Worm (Caenorhabditis elegans): ENCODE measurements around the gene pld-1.

Gene pld-1

ce11 chrII:5085450-5085849, 6.0 kb downstream of the pld-1 start, which contains the start of gene txt-9:
Gene txt-9, plus strand, starts transcription at chrII:5085785.
- no peak for TF ChIP-seq tab-1 (GFP tag; IDR thresholded peaks at IDR 0.05)
- no peak for TF ChIP-seq ztf-23 (GFP tag; IDR thresholded peaks at IDR 0.05)

- no peak for TF ChIP-seq ztf-23 (GFP tag; IDR thresholded peaks at IDR 0.05)
- no peak for TF ChIP-seq klf-2 (GFP tag; conservative IDR thresholded peaks at IDR 0.05)
- no peak for TF ChIP-seq tab-1 (GFP tag; IDR thresholded peaks at IDR 0.05)
- no peak for TF ChIP-seq cog-1 (tag; optimal IDR thresholded peaks at IDR 0.05)
- TF ChIP-seq T22C8.4 (GFP tag; IDR thresholded peaks at IDR 0.05): no peak
- TF ChIP-seq flt-1 (GFP tag; IDR thresholded peaks at IDR 0.05): no peak
- TF ChIP-seq ref-1 (GFP tag; conservative IDR thresholded peaks at IDR 0.05): no peak
- no peak for TF ChIP-seq med-1 (GFP tag; optimal IDR thresholded peaks at IDR 0.05; ENCODE audit: insufficient read depth)
- no peak for TF ChIP-seq ztf-29 (GFP tag; IDR thresholded peaks at IDR 0.05)
Measured at ce11 chrII:5084225-5084624, 7.3 kb downstream of the pld-1 start.

- TF ChIP-seq ref-1 (GFP tag; conservative IDR thresholded peaks at IDR 0.05) (no peak), T22C8.4 (GFP tag; IDR thresholded peaks at IDR 0.05) (no peak), med-1 (GFP tag; optimal IDR thresholded peaks at IDR 0.05; ENCODE audit: insufficient read depth) (no peak), tab-1 (GFP tag; IDR thresholded peaks at IDR 0.05) (no peak), ztf-23 (GFP tag; IDR thresholded peaks at IDR 0.05) (no peak), flt-1 (GFP tag; IDR thresholded peaks at IDR 0.05) (no peak), ztf-29 (GFP tag; IDR thresholded peaks at IDR 0.05) (no peak), cog-1 (tag; optimal IDR thresholded peaks at IDR 0.05) (no peak), klf-2 (GFP tag; conservative IDR thresholded peaks at IDR 0.05) (no peak)
Measured at ce11 chrII:5083341-5083740, 8.1 kb downstream of the pld-1 start, which contains the start of gene C04G6.4. Gene C04G6.4, minus strand, starts transcription at chrII:5083441.

ce11 chrII:5081124-5081913, 10.2 kb downstream of the pld-1 start, which contains the start of gene dsh-2:
Gene dsh-2, minus strand, starts transcription at chrII:5081174.
- peak; percentile 63; the same call in 1 of the 2 replicates for TF ChIP-seq T22C8.4 (GFP tag; IDR thresholded peaks at IDR 0.05)
- no peak for TF ChIP-seq flt-1 (GFP tag; IDR thresholded peaks at IDR 0.05)

- TF ChIP-seq ztf-23 (GFP tag; IDR thresholded peaks at IDR 0.05) (no peak), ztf-29 (GFP tag; IDR thresholded peaks at IDR 0.05) (no peak), flt-1 (GFP tag; IDR thresholded peaks at IDR 0.05) (no peak), ref-1 (GFP tag; conservative IDR thresholded peaks at IDR 0.05) (no peak), med-1 (GFP tag; optimal IDR thresholded peaks at IDR 0.05; ENCODE audit: insufficient read depth) (no peak), cog-1 (tag; optimal IDR thresholded peaks at IDR 0.05) (no peak), klf-2 (GFP tag; conservative IDR thresholded peaks at IDR 0.05) (no peak), T22C8.4 (GFP tag; IDR thresholded peaks at IDR 0.05) (no peak), tab-1 (GFP tag; IDR thresholded peaks at IDR 0.05) (no peak)
Measured at ce11 chrII:5071265-5071664, 20.2 kb downstream of the pld-1 start, which contains the start of gene C27A2.7. Gene C27A2.7, minus strand, starts transcription at chrII:5071365.

ce11 chrII:5069525-5069924, 22.0 kb downstream of the pld-1 start, which contains the start of gene idpb-2:
Gene idpb-2, minus strand, starts transcription at chrII:5069625.
- no peak for TF ChIP-seq klf-2 (GFP tag; conservative IDR thresholded peaks at IDR 0.05)
- no peak for TF ChIP-seq med-1 (GFP tag; optimal IDR thresholded peaks at IDR 0.05; ENCODE audit: insufficient read depth)
- no peak for TF ChIP-seq tab-1 (GFP tag; IDR thresholded peaks at IDR 0.05)
- no peak for TF ChIP-seq ztf-23 (GFP tag; IDR thresholded peaks at IDR 0.05)
- TF ChIP-seq ref-1 (GFP tag; conservative IDR thresholded peaks at IDR 0.05): no peak
- TF ChIP-seq flt-1 (GFP tag; IDR thresholded peaks at IDR 0.05): no peak
- no peak for TF ChIP-seq ztf-29 (GFP tag; IDR thresholded peaks at IDR 0.05)
- no peak for TF ChIP-seq T22C8.4 (GFP tag; IDR thresholded peaks at IDR 0.05)
- no peak for TF ChIP-seq cog-1 (tag; optimal IDR thresholded peaks at IDR 0.05)

- TF ChIP-seq ref-1 (GFP tag; conservative IDR thresholded peaks at IDR 0.05) (no peak), ztf-29 (GFP tag; IDR thresholded peaks at IDR 0.05) (no peak), cog-1 (tag; optimal IDR thresholded peaks at IDR 0.05) (no peak), klf-2 (GFP tag; conservative IDR thresholded peaks at IDR 0.05) (no peak), med-1 (GFP tag; optimal IDR thresholded peaks at IDR 0.05; ENCODE audit: insufficient read depth) (no peak), ztf-23 (GFP tag; IDR thresholded peaks at IDR 0.05) (no peak), tab-1 (GFP tag; IDR thresholded peaks at IDR 0.05) (no peak), T22C8.4 (GFP tag; IDR thresholded peaks at IDR 0.05) (no peak), flt-1 (GFP tag; IDR thresholded peaks at IDR 0.05) (no peak)
Measured at ce11 chrII:5067927-5068326, 23.6 kb downstream of the pld-1 start, which contains the start of gene C27A2.8. Gene C27A2.8, minus strand, starts transcription at chrII:5068043.

ce11 chrII:5066967-5067366, 24.5 kb downstream of the pld-1 start:
- no peak for TF ChIP-seq tab-1 (GFP tag; IDR thresholded peaks at IDR 0.05)
- TF ChIP-seq ref-1 (GFP tag; conservative IDR thresholded peaks at IDR 0.05): no peak
- no peak for TF ChIP-seq klf-2 (GFP tag; conservative IDR thresholded peaks at IDR 0.05)
- no peak for TF ChIP-seq ztf-23 (GFP tag; IDR thresholded peaks at IDR 0.05)
- TF ChIP-seq T22C8.4 (GFP tag; IDR thresholded peaks at IDR 0.05): no peak

ce11 chrII:5061794-5062368, 29.6 kb downstream of the pld-1 start, which contains the start of gene smc-5:
Gene smc-5, plus strand, starts transcription at chrII:5062125.
- TF ChIP-seq ztf-23 (GFP tag; IDR thresholded peaks at IDR 0.05) (0 out of 2 replicates have a peak, but pooled peaks have one; percentile 38), cog-1 (tag; optimal IDR thresholded peaks at IDR 0.05) (peak; percentile 4), flt-1 (GFP tag; IDR thresholded peaks at IDR 0.05) (peak; percentile 56; the same call in 1 of the 2 replicates), T22C8.4 (GFP tag; IDR thresholded peaks at IDR 0.05) (0 out of 2 replicates have a peak, but pooled peaks have one; percentile 9), tab-1 (GFP tag; IDR thresholded peaks at IDR 0.05) (no peak), klf-2 (GFP tag; conservative IDR thresholded peaks at IDR 0.05) (0 out of 2 replicates have a peak, but pooled peaks have one; percentile 55), med-1 (GFP tag; optimal IDR thresholded peaks at IDR 0.05; ENCODE audit: insufficient read depth) (no peak)

Measured in whole organism, midembryonic.